Worm (Caenorhabditis elegans): ENCODE data around the gene B0285.6.

The B0285.6 gene

ce11 chrIII:4379717-4380116 lies 29.8 kb downstream of the B0285.6 start, which contains the start of gene B0284.3:
TSS of gene B0284.3 (minus strand) at chrIII:4379817.
- TF ChIP-seq tbx-9 (tag; optimal IDR thresholded peaks at IDR 0.05; ENCODE audit: borderline replicate concordance) (no peak), ets-4 (GFP tag; optimal IDR thresholded peaks at IDR 0.05) (no peak), B0336.3 (GFP tag; IDR thresholded peaks at IDR 0.05) (no peak), ztf-18 (tag; optimal IDR thresholded peaks at IDR 0.05) (no peak), F57A8.1 (GFP tag; optimal IDR thresholded peaks at IDR 0.05) (no peak), nhr-27 (tag; optimal IDR thresholded peaks at IDR 0.05) (no peak), F10E7.11 (tag; optimal IDR thresholded peaks at IDR 0.05) (no peak)

ce11 chrIII:4380835-4381234 lies 30.9 kb downstream of the B0285.6 start:
- no peak for TF ChIP-seq F52B5.7 (tag; optimal IDR thresholded peaks at IDR 0.05)
- no peak for TF ChIP-seq lin-54 (GFP tag; optimal IDR thresholded peaks at IDR 0.05)
- TF ChIP-seq hmg-1.2 (GFP tag; IDR thresholded peaks at IDR 0.05) = peak; percentile 69; the same call in 1 of the 2 replicates
- TF ChIP-seq dpl-1 (GFP tag; optimal IDR thresholded peaks at IDR 0.05) = no peak
- TF ChIP-seq lir-1 (GFP tag; conservative IDR thresholded peaks at IDR 0.05) = no peak

ce11 chrIII:4381343-4381742 lies 31.4 kb downstream of the B0285.6 start, which contains the start of gene pals-27:
TSS of gene pals-27 (plus strand) at chrIII:4381643.
- TF ChIP-seq nfyb-1 (GFP tag; IDR thresholded peaks at IDR 0.05) (no peak), cebp-1 (GFP tag; IDR thresholded peaks at IDR 0.05) (no peak), cebp-1 (tag; optimal IDR thresholded peaks at IDR 0.05) (no peak)

ce11 chrIII:4382118-4382517 lies 32.2 kb downstream of the B0285.6 start:
- TF ChIP-seq K11D2.4 (GFP tag; IDR thresholded peaks at IDR 0.05) (no peak), aptf-3 (GFP tag; IDR thresholded peaks at IDR 0.05) (no peak), egl-18 (GFP tag; IDR thresholded peaks at IDR 0.05) (no peak), tbx-9 (tag; optimal IDR thresholded peaks at IDR 0.05; ENCODE audit: borderline replicate concordance) (no peak), dpl-1 (GFP tag; optimal IDR thresholded peaks at IDR 0.05) (no peak), snpc-4 (GFP tag; optimal IDR thresholded peaks at IDR 0.05) (no peak), snpc-4 (tag; optimal IDR thresholded peaks at IDR 0.05) (no peak), ceh-40 (GFP tag; IDR thresholded peaks at IDR 0.05) (no peak), nhr-120 (GFP tag; IDR thresholded peaks at IDR 0.05) (no peak), unc-130 (GFP tag; optimal IDR thresholded peaks at IDR 0.05) (no peak), ceh-58 (GFP tag; IDR thresholded peaks at IDR 0.05) (no peak), lin-40 (tag; optimal IDR thresholded peaks at IDR 0.05) (no peak), lir-1 (GFP tag; conservative IDR thresholded peaks at IDR 0.05) (no peak), hsf-1 (GFP tag; IDR thresholded peaks at IDR 0.05) (no peak), somi-1 (GFP tag; optimal IDR thresholded peaks at IDR 0.05) (no peak), lsl-1 (GFP tag; optimal IDR thresholded peaks at IDR 0.05) (no peak)

- TF ChIP-seq ceh-91 (GFP tag; IDR thresholded peaks at IDR 0.05) (no peak), egl-18 (GFP tag; IDR thresholded peaks at IDR 0.05) (no peak), hmg-1.2 (GFP tag; IDR thresholded peaks at IDR 0.05) (no peak), mes-4 (tag; optimal IDR thresholded peaks at IDR 0.05) (no peak), xnd-1 (tag; optimal IDR thresholded peaks at IDR 0.05) (no peak)
Observed at ce11 chrIII:4384487-4384886, 34.6 kb downstream of the B0285.6 start, which contains the start of gene pals-28. TSS of gene pals-28 (plus strand) at chrIII:4384787.

- TF ChIP-seq madf-8 (GFP tag; conservative IDR thresholded peaks at IDR 0.05) (no peak), F10E7.11 (tag; optimal IDR thresholded peaks at IDR 0.05) (no peak), mes-4 (tag; optimal IDR thresholded peaks at IDR 0.05) (no peak), somi-1 (GFP tag; optimal IDR thresholded peaks at IDR 0.05) (no peak), T26A5.8 (tag; optimal IDR thresholded peaks at IDR 0.05) (no peak), fkh-3 (tag; optimal IDR thresholded peaks at IDR 0.05) (no peak), chd-7 (tag; optimal IDR thresholded peaks at IDR 0.05) (no peak)
Observed at ce11 chrIII:4390421-4390820, 40.5 kb downstream of the B0285.6 start.
